Fruit fly (Drosophila melanogaster): ENCODE measurements around the gene Cpr72Ec.

- no peak for TF ChIP-seq CG10209 (GFP tag; optimal IDR thresholded peaks at IDR 0.05)
- no peak for TF ChIP-seq CG43689 (GFP tag; IDR thresholded peaks at IDR 0.05)
- no peak for TF ChIP-seq sim (GFP tag; IDR thresholded peaks at IDR 0.05)
- no peak for TF ChIP-seq E2f1 (GFP tag; IDR thresholded peaks at IDR 0.05)
- no peak for TF ChIP-seq Dip3 (GFP tag; optimal IDR thresholded peaks at IDR 0.05)
- no peak for TF ChIP-seq dm (GFP tag; optimal IDR thresholded peaks at IDR 0.05)
- TF ChIP-seq pan (optimal IDR thresholded peaks at IDR 0.05): no peak
- TF ChIP-seq pan (GFP tag; optimal IDR thresholded peaks at IDR 0.05 in 1 of 2, IDR thresholded peaks at IDR 0.05 in 1 of 2): no peak
These were observed 9.3 kb downstream of the Cpr72Ec start for dm6 chr3L:16357860-16358259.
